Worm (Caenorhabditis elegans) whole organism, young adult: ENCODE results near the gene thk-1.

ENCODE experiments used
- B0261.1 ChIP-seq: sonication (generic microtip); optimal IDR thresholded peaks from 2 replicates; lab custom pipeline; 2016; ENCODE audit warnings: mild to moderate bottlenecking, missing genetic modification characterization, moderate library complexity, missing compliant biosample characterization
- D2030.7 ChIP-seq: fragments of 200-800 bp; sonication (Bioruptor generic); IDR thresholded peaks from 2 replicates; pipeline ENCODE4 v1.3.6; 2022; ENCODE audit warnings: missing genetic modification reagents, missing genetic modification characterization, missing compliant biosample characterization
- F39B2.1 ChIP-seq: fragments of 200-800 bp; sonication (Bioruptor generic); IDR thresholded peaks from 2 replicates; pipeline ENCODE4 v1.3.6; 2022; ENCODE audit warnings: missing genetic modification reagents, missing genetic modification characterization, missing compliant biosample characterization
- F57A8.1 ChIP-seq: fragments of 200-800 bp; sonication (Bioruptor generic); optimal IDR thresholded peaks from 2 replicates; lab custom pipeline; 2018; ENCODE audit warnings: mild to moderate bottlenecking, missing genetic modification characterization, moderate library complexity, missing compliant biosample characterization
- K12H6.12 ChIP-seq: fragments of 200-800 bp; sonication (Bioruptor generic); optimal IDR thresholded peaks from 2 replicates; lab custom pipeline; 2018; ENCODE audit warnings: mild to moderate bottlenecking, missing genetic modification characterization, missing compliant biosample characterization
- Y95B8A.8 ChIP-seq: fragments of 200-800 bp; sonication (Bioruptor generic); IDR thresholded peaks from 2 replicates; pipeline ENCODE4 v1.3.6; 2022; ENCODE audit warnings: missing genetic modification reagents, missing genetic modification characterization, missing compliant biosample characterization
- athp-1 ChIP-seq: sonication (generic microtip); optimal IDR thresholded peaks from 2 replicates; lab custom pipeline; 2017; ENCODE audit warnings: mild to moderate bottlenecking, missing genetic modification characterization, missing compliant biosample characterization
- attf-6 ChIP-seq: fragments of 200-800 bp; sonication (Bioruptor generic); IDR thresholded peaks from 2 replicates; pipeline ENCODE4 v1.3.6; 2022; ENCODE audit warnings: missing genetic modification reagents, missing genetic modification characterization, missing compliant biosample characterization
- ceh-27 ChIP-seq: fragments of 200-800 bp; sonication (Bioruptor generic); optimal IDR thresholded peaks from 2 replicates; lab custom pipeline; 2018; ENCODE audit warnings: mild to moderate bottlenecking, missing genetic modification characterization, moderate library complexity, missing compliant biosample characterization
- ceh-58 ChIP-seq: fragments of 200-800 bp; sonication (Bioruptor generic); IDR thresholded peaks from 2 replicates; pipeline ENCODE4 v1.3.6; 2022; ENCODE audit warnings: missing genetic modification characterization, missing compliant biosample characterization
- egrh-3 ChIP-seq: fragments of 200-800 bp; sonication (Bioruptor generic); IDR thresholded peaks from 2 replicates; pipeline ENCODE4 v1.3.6; 2022; ENCODE audit warnings: missing genetic modification reagents, missing genetic modification characterization, missing compliant biosample characterization
- ets-4 ChIP-seq: fragments of 200-800 bp; sonication (Bioruptor generic); optimal IDR thresholded peaks from 2 replicates; lab custom pipeline; 2018; ENCODE audit warnings: mild to moderate bottlenecking, missing genetic modification characterization, missing compliant biosample characterization
- fkh-3 ChIP-seq: sonication (generic microtip); optimal IDR thresholded peaks from 2 replicates; lab custom pipeline; 2016; ENCODE audit warnings: mild to moderate bottlenecking, missing genetic modification characterization, missing compliant biosample characterization
- lag-1 ChIP-seq: fragments of 200-800 bp; sonication (Bioruptor generic); IDR thresholded peaks from 2 replicates; pipeline ENCODE4 v1.3.6; 2022; ENCODE audit warnings: missing genetic modification reagents, missing genetic modification characterization, missing compliant biosample characterization
- let-607 ChIP-seq, 2 experiments: fragments of 200-800 bp in 1 of 2; sonication (Bioruptor generic) in 1 of 2; sonication (generic microtip) in 1 of 2; optimal IDR thresholded peaks; 2 replicates each; lab custom pipeline; 2016 to 2018; ENCODE audit warnings: mild to moderate bottlenecking in 2 of 2, missing compliant biosample characterization in 2 of 2, missing genetic modification characterization in 2 of 2, moderate library complexity in 2 of 2, missing genotype in 1 of 2
- lin-35 ChIP-seq, 3 experiments: fragments of 150-350 bp in 2 of 3; sonication (generic microtip) in 1 of 3; optimal IDR thresholded peaks; 2 replicates each; lab custom pipeline; 2014 to 2018; ENCODE audit warnings: missing biosample characterization in 3 of 3, missing genetic modification characterization in 3 of 3, missing genetic modification reagents in 3 of 3
- lin-40 ChIP-seq: sonication (generic microtip); optimal IDR thresholded peaks from 2 replicates; lab custom pipeline; 2016; ENCODE audit warnings: missing genetic modification characterization, mild to moderate bottlenecking, missing compliant biosample characterization, missing genotype, missing genetic modification reagents
- lin-54 ChIP-seq: fragments of 200-800 bp; sonication (Bioruptor generic); optimal IDR thresholded peaks from 2 replicates; lab custom pipeline; 2018; ENCODE audit warnings: mild to moderate bottlenecking, missing genetic modification characterization, missing compliant biosample characterization
- lsl-1 ChIP-seq: fragments of 200-800 bp; sonication (Bioruptor generic); optimal IDR thresholded peaks from 2 replicates; lab custom pipeline; 2018; ENCODE audit warnings: mild to moderate bottlenecking, missing genetic modification characterization, moderate library complexity, missing compliant biosample characterization
- madf-3 ChIP-seq: fragments of 200-800 bp; sonication (Bioruptor generic); IDR thresholded peaks from 2 replicates; pipeline ENCODE4 v1.3.6; 2022; ENCODE audit warnings: missing genetic modification reagents, missing genetic modification characterization, missing compliant biosample characterization
- nfya-2 ChIP-seq: fragments of 200-800 bp; sonication (Bioruptor generic); IDR thresholded peaks from 2 replicates; pipeline ENCODE4 v1.3.6; 2022; ENCODE audit warnings: missing genetic modification reagents, missing genetic modification characterization, missing compliant biosample characterization
- nhr-120 ChIP-seq: fragments of 200-800 bp; sonication (Bioruptor generic); IDR thresholded peaks from 2 replicates; pipeline ENCODE4 v1.3.6; 2022; ENCODE audit warnings: missing genetic modification characterization, missing compliant biosample characterization
- rcor-1 ChIP-seq: fragments of 200-800 bp; sonication (Bioruptor generic); IDR thresholded peaks from 2 replicates; pipeline ENCODE4 v1.3.6; 2022; ENCODE audit warnings: missing genetic modification reagents, missing genetic modification characterization, missing compliant biosample characterization
- rec-8 ChIP-seq, 2 experiments: sonication (generic microtip); optimal IDR thresholded peaks; 2 replicates each; lab custom pipeline; 2016; ENCODE audit warnings: mild to moderate bottlenecking in 2 of 2, missing genetic modification characterization in 2 of 2, missing genetic modification reagents in 2 of 2, missing genotype in 2 of 2, missing biosample characterization in 1 of 2, missing compliant biosample characterization in 1 of 2, moderate library complexity in 1 of 2
- repo-1 ChIP-seq: sonication (generic microtip); optimal IDR thresholded peaks from 2 replicates; lab custom pipeline; 2017; ENCODE audit warnings: mild to moderate bottlenecking, missing genetic modification characterization, missing compliant biosample characterization
- sdz-38 ChIP-seq: sonication (generic microtip); optimal IDR thresholded peaks from 2 replicates; lab custom pipeline; 2016; ENCODE audit warnings: missing genotype, missing genetic modification characterization, missing compliant biosample characterization
- snpc-1.1 ChIP-seq: sonication (generic microtip); optimal IDR thresholded peaks from 2 replicates; lab custom pipeline; 2017; ENCODE audit warnings: missing genetic modification characterization, mild to moderate bottlenecking, missing compliant biosample characterization, antibody characterized with exemption, moderate library complexity, missing genotype, missing genetic modification reagents; ENCODE audit not compliant: insufficient read depth
- snpc-3.4 ChIP-seq: sonication (generic microtip); optimal IDR thresholded peaks from 2 replicates; lab custom pipeline; 2017; ENCODE audit warnings: missing genetic modification characterization, mild to moderate bottlenecking, missing compliant biosample characterization, antibody characterized with exemption, moderate library complexity, missing genotype, missing genetic modification reagents
- somi-1 ChIP-seq: fragments of 200-800 bp; sonication (Bioruptor generic); optimal IDR thresholded peaks from 2 replicates; lab custom pipeline; 2018; ENCODE audit warnings: mild to moderate bottlenecking, missing genetic modification characterization, missing compliant biosample characterization
- unc-130 ChIP-seq: sonication (generic microtip); optimal IDR thresholded peaks from 2 replicates; lab custom pipeline; 2016; ENCODE audit warnings: missing genetic modification reagents, missing genetic modification characterization, missing compliant biosample characterization
- xnd-1 ChIP-seq: sonication (generic microtip); optimal IDR thresholded peaks from 2 replicates; lab custom pipeline; 2016; ENCODE audit warnings: missing genotype, missing genetic modification reagents, missing genetic modification characterization, missing compliant biosample characterization
- zfh-2 ChIP-seq: fragments of 200-800 bp; sonication (Bioruptor generic); conservative IDR thresholded peaks from 2 replicates; pipeline ENCODE4 v1.3.6; 2022; ENCODE audit warnings: missing genetic modification reagents, missing genetic modification characterization, missing compliant biosample characterization
- ztf-6 ChIP-seq: fragments of 200-800 bp; sonication (Bioruptor generic); IDR thresholded peaks from 2 replicates; pipeline ENCODE4 v1.3.6; 2022; ENCODE audit warnings: missing genetic modification reagents, missing genetic modification characterization, missing compliant biosample characterization

Gene thk-1

DNA sequence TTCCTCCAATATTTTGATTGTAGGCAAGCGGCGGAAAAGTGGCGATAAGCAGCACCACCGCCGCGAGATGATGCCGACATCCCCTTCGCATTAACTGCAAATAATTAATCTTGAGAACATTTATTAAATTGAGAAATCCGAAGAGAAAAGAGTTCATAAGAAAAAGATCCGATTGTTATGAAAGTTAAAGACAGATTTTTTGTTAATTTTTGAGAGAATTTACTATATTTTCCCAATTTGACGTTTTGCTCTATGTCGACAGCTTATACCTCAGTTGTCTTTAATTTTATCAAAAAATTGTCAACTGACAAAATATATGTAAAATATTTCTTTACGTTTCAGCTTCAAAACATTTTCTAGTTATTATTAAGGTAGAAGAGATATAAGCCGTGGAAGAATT lies 20.8 kb upstream of the thk-1 start, which contains the start of gene R09E10.5:
Gene R09E10.5, minus strand, starts transcription at position 101 of the 400 bp plus-strand sequence.
- TF ChIP-seq xnd-1 (tag; lab: Kevin White, UChicago) (no peak), B0261.1 (tag; lab: Kevin White, UChicago) (no peak), unc-130 (GFP tag; lab: Kevin White, UChicago) (no peak), nfya-2 (no peak), ceh-27 (GFP tag; lab: Kevin White, UChicago) (no peak), rcor-1 (no peak), somi-1 (no peak), attf-6 (GFP tag; lab: Robert Waterston, UW) (no peak), K12H6.12 (tag; lab: Kevin White, UChicago) (no peak), repo-1 (no peak), ceh-58 (GFP tag; lab: Robert Waterston, UW) (no peak), lin-54 (GFP tag; lab: Kevin White, UChicago) (no peak), athp-1 (no peak)
- TF ChIP-seq, all 124 proteins: peak for 0

DNA sequence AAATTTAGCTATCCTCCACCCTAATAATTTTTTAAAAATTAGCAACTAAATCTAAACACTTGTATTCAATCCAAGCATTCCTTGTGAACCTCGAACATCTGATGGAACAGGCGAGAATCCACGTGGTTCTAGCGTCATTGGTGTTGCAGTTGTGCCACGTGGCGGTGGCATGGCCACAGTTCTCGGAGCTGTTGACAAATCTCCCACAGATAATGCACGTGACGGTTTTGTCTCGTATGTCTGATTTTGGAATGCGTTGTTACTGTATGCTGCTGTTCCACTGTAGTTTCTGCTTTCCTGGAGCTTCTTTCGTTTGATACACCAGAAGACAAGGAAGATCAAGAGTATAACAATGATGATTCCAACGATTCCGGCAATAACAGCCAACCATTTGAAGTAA lies 14.7 kb upstream of the thk-1 start:
- TF ChIP-seq K12H6.12 (tag; lab: Kevin White, UChicago) (no peak), fkh-3 (tag; lab: Kevin White, UChicago) (no peak), snpc-3.4 (tag; lab: Kevin White, UChicago) (no peak), lag-1 (GFP tag; lab: Robert Waterston, UW) (no peak), Y95B8A.8 (no peak), nhr-120 (no peak), let-607 (tag; optimal IDR thresholded peaks at IDR 0.05; lab: Kevin White, UChicago) (no peak), F39B2.1 (GFP tag; lab: Robert Waterston, UW) (no peak), madf-3 (GFP tag; lab: Robert Waterston, UW) (no peak), nfya-2 (no peak), ztf-6 (GFP tag; lab: Robert Waterston, UW) (no peak), zfh-2 (GFP tag; lab: Robert Waterston, UW) (no peak), ets-4 (GFP tag; lab: Kevin White, UChicago) (no peak), lsl-1 (GFP tag; lab: Kevin White, UChicago) (no peak), D2030.7 (GFP tag; lab: Robert Waterston, UW) (no peak), egrh-3 (GFP tag; lab: Robert Waterston, UW) (no peak), F57A8.1 (GFP tag; lab: Kevin White, UChicago) (no peak)

DNA sequence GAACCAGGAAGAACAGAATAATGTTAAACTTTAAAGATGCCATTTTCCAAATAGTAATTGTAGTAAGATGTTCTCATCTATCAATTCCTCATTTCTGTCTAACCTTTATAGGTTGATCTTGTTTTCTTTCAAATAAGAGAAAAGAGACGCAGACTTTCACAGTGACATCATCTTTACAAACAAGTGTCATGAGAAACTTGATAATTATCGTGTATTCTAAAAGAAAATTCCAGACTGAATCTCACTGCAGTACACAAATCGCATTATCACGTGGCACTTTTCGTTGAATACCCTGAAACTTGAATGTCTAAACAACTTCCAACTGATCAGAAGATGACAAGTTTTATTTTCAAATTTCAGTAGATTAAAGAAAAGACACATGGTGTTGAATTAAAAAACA lies 13.7 kb upstream of the thk-1 start, which contains the start of gene R09E10.13:
Gene R09E10.13, minus strand, starts transcription at position 61 of the 400 bp plus-strand sequence.
- TF ChIP-seq snpc-1.1 (tag; lab: Kevin White, UChicago) (no peak), Y95B8A.8 (no peak), lin-35 (GFP tag; optimal IDR thresholded peaks at IDR 0.05; lab: Kevin White, UChicago) (no peak)

DNA sequence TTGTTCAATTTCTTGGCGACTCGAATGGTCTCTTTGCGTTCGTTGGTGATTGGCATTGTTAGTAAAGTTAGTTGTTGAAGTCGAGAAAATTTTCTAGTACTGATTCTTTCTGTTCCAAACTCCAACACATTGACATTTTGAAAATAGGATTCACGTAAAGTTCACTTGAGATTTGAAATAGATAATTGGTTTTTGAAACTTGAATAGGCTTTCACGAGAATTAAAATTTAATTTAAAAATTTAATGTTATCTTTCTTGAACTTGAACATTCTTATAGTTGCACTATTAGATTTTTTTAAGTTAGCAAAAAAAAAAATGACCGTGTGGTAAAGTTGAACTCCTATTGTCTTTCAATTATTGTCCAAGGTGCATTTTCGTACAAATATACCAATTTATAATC lies 12.6 kb upstream of the thk-1 start, which contains the start of gene R09E10.6:
Gene R09E10.6, minus strand, starts transcription at position 101 of the 400 bp plus-strand sequence.
- TF ChIP-seq sdz-38 (tag; lab: Kevin White, UChicago) (no peak), ceh-27 (GFP tag; lab: Kevin White, UChicago) (no peak), unc-130 (GFP tag; lab: Kevin White, UChicago) (no peak), snpc-3.4 (tag; lab: Kevin White, UChicago) (no peak)

DNA sequence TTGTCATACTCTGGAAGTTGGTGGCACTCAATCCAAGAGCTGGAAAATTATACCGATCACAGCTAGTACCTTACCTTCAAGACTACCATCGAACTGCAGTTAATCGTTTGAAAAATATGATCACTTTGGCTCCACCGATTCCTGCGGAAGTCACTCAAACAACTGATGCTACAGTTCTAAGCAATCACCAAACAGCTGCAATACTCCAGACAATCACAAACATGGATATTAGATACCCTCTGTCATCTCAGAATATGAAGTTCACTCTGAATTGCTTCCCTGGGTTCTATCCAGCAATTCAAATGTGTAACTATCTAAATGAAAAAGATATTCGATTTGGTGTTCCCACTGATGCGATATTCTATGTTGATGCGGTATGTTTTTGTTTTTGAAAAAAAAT lies 7.2 kb upstream of the thk-1 start:
- no peak for TF ChIP-seq rec-8 (tag; optimal IDR thresholded peaks at IDR 0.05; lab: Kevin White, UChicago)
- no peak for TF ChIP-seq lin-40
- no peak for TF ChIP-seq ceh-27 (GFP tag; lab: Kevin White, UChicago)
- no peak for TF ChIP-seq repo-1
- no peak for TF ChIP-seq F57A8.1 (GFP tag; lab: Kevin White, UChicago)
